Worm (Caenorhabditis elegans): ENCODE data around the gene zip-9.

- TF ChIP-seq ztf-4 (tag; optimal IDR thresholded peaks at IDR 0.05), result no peak
- no peak for TF ChIP-seq ceh-82 (tag; optimal IDR thresholded peaks at IDR 0.05)
- no peak for TF ChIP-seq snpc-4 (tag; optimal IDR thresholded peaks at IDR 0.05)
- no peak for TF ChIP-seq unc-62 (GFP tag; optimal IDR thresholded peaks at IDR 0.05)
- TF ChIP-seq F13H6.1 (tag; optimal IDR thresholded peaks at IDR 0.05), result no peak
- TF ChIP-seq ceh-16 (tag; optimal IDR thresholded peaks at IDR 0.05), result no peak
- TF ChIP-seq fos-1 (tag; optimal IDR thresholded peaks at IDR 0.05), result no peak
- no peak for TF ChIP-seq peb-1 (tag; optimal IDR thresholded peaks at IDR 0.05)
- TF ChIP-seq crh-2 (tag; optimal IDR thresholded peaks at IDR 0.05), result no peak
- no peak for TF ChIP-seq mab-5 (tag; optimal IDR thresholded peaks at IDR 0.05)
These were observed 1.1 kb upstream of the zip-9 start, which contains the start of gene F17C11.26 for ce11 chrV:10941150-10941549.
